Fruit fly (Drosophila melanogaster) S2 (cell line): ENCODE results near the gene CG43095.

Source experiments
- CG8478 ChIP-seq: fragments of >200 bp; optimal IDR thresholded peaks from 2 replicates; lab custom pipeline; 2018
- CTCF ChIP-seq, 2 experiments: fragments of >200 bp; optimal IDR thresholded peaks; 2 replicates each; lab custom pipeline; 2018

- TF ChIP-seq CTCF (optimal IDR thresholded peaks at IDR 0.05; lab: Kevin White, UChicago) (no peak), CG8478 (no peak)
Measured at dm6 chr3R:22727857-22728256, 43.7 kb downstream of the CG43095 start.
